Worm (Caenorhabditis elegans): ENCODE data around the gene pals-38.

ce11 chrV:12441420-12441819 lies 5.4 kb downstream of the pals-38 start, which contains the start of gene pals-37:
- no peak for TF ChIP-seq ceh-16 (tag; optimal IDR thresholded peaks at IDR 0.05)
- no peak for TF ChIP-seq nhr-76 (tag; optimal IDR thresholded peaks at IDR 0.05)
- TF ChIP-seq nhr-12 (tag; optimal IDR thresholded peaks at IDR 0.05) = no peak

Measured in whole organism, L3 larva.